Fruit fly (Drosophila melanogaster) whole organism, larva: ENCODE measurements around the gene Vta1.
A peak's percentile ranks its signal among the peaks of the same experiment; 100 is the strongest.

Experiments used
- noc ChIP-seq: fragments of 200-800 bp; sonication (Bioruptor generic); optimal IDR thresholded peaks from 3 replicates; lab custom pipeline; 2019; ENCODE audit warnings: missing biosample characterization, mild to moderate bottlenecking, missing genetic modification characterization, moderate library complexity

Gene Vta1

DNA sequence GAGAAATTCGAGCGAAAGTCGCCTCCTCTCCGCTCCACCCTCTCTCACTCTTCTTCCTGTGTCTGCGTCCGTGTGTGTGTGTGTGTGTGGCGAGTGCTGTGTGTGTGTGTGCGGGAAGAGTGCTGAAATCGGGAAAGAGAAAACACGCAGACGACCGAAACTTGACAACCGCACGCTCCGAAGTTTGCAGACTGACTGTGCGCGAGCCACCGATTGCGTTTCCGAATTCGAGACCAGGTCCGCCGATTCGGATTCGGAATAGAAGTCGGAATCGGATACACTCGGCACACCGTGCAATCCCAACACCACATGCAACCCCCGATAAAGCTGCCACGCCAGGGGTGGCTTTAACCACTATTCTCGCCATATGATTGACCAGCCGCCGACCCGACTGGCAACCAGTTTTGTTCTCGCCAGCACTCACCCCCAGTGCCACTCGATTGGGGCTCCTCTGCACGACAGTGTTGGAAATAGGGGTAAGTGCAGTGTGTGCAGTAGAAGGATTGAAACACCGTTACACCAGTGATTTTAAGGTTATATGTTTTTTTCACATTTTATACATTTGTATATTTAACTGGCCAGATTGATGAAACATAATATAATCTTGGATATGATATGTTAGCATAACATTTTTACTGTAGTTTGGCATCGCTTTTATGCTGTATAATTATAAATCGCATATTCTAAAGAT is 24.4 kb downstream of the Vta1 start, which contains the start of gene CG13928:
Gene CG13928, minus strand, starts transcription at position 202 of the 691 bp plus-strand sequence.
- TF ChIP-seq noc (tag; lab: Kevin White, UChicago), result no peak

DNA sequence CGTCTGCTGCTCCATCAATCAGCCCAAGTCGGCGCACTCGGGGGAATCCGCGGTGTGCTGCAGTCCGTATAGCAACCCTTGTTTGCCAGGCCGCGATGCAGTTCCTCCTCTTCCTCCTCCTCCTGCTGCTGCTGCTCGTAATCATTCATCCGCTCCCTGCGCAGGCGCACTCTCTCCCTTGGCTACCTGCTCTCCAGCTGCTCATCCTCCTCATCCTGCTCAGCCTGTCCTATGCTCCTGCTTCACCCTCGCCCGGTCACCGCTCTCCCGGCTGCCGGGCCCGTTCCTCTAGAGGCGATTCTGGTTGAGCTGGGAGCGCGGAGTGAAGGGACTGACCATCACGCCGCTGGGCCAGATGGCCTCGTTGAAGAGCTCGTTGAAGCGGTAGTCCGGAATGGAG is 25.8 kb downstream of the Vta1 start:
- no peak for TF ChIP-seq noc (tag; lab: Kevin White, UChicago)

DNA sequence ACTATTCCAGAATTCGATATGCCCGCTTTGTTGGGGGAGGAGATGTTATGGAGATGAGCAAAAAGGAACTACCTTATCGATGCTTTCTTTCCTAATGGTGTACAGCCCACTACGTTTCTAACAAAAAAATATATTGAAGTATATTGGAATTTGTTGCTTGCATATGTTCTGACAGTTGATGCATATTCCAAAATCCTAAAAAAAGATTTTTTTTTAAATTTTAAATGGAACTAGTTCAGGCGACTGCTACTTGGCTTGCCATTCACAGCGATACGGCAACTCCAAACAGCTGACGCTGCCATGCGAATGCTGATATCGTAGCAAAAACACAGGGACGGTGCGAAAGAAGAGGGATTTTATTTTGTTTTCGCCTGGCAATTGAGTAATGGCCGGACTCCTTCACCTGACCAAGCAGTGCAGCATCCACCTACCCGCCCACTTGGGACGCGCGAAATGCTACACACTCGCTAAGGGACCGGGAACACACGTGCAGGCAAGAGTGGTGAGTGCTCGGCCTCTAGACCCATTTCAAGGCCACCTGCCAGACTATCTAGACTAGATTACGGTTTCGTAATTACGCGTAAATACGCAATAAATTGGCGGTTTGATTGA is 34.5 kb downstream of the Vta1 start, which contains the start of the genes CG13926, ABCB7 and CG33230:
Gene CG13926, minus strand, starts transcription at position 43 of the 612 bp plus-strand sequence.
Gene ABCB7, plus strand, starts transcription at position 299 of the 612 bp plus-strand sequence.
Gene CG33230, plus strand, starts transcription at position 299 of the 612 bp plus-strand sequence.
- TF ChIP-seq noc (tag; lab: Kevin White, UChicago), result peak; percentile 69

DNA sequence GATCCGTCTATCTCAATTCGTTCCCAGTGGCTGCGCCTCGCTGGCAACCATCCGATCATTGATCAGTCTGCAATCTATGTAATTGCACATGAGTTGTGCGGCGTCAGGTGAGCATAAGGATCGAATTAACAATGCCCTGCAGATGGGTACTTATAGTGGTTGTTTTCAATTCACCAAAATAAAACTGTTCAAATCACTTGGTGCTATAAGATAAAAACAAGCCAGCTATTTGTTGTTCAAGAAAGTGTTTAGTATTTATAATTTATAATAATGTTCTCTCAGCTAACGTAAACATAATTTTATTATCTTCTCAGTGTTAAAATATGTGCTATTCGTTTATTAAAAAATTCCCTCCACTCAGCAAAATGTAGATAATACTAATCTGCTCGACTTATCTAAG is 37.0 kb downstream of the Vta1 start, which contains the start of gene CG12105:
Gene CG12105, minus strand, starts transcription at position 101 of the 400 bp plus-strand sequence.
- TF ChIP-seq noc (tag; lab: Kevin White, UChicago), result no peak

DNA sequence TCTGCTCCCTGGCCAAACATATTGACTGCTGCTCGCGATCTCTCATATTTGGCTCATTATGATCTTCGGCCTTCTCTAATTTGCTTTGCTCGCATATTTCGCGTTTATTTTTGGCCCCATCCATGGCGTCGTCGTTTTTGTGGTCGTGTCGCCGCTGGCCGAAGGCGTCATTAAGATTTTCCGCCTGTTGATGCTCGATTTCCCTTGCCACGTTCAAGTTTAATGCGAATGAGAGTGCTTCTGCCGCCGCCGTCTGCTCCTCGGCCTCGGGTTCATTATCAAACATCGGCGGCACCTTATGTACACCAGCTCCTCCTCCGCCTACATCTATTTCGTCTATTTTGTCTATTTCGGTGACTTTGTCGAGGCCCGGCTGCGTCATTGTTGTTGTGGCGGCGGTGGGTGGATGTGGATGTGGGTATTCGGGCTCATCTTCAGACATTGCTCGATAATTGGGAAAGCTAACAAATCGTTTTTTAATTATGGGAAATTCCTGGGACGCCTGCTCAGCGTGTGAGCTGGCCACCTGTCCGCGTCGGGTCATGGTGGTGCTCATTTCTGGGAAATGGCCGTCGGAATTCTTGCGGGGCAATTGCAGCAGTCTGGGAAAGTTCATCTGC is 38.1 kb downstream of the Vta1 start:
- TF ChIP-seq noc (tag; lab: Kevin White, UChicago), result no peak

DNA sequence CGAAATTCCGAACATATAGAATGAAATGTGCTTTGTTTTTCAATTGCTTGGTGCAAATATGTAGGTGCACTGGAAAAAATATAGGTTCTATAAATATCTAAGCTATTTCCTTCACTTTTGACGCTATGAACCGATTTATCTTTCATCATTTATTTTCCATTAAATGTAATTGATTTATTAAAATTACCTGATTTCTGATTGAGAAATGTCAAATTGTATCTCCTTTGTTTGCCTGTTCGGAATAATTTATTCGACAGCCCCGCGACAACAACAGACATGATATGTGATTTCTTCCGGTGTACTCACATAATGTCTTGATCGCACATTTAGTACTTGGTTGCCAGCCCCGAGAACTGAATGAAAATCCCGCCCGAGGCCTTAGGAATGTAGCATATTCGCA is 43.1 kb downstream of the Vta1 start:
- no peak for TF ChIP-seq noc (tag; lab: Kevin White, UChicago)

DNA sequence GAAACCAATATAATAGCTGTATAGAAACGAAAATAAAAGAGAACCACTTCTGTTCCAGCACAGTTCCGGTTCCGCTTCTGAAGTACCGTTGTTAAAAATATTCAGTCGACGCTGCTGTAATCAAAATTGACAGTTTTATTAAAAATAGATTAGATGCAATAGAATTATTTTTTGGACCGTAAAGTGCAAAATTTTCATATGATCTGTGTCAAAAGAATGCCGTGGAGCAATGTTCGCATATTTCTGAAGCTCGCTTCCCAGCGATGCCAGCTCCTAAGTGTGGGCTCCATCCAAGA is 49.9 kb downstream of the Vta1 start, which contains the start of the genes CG18170 and CG33791:
Gene CG18170, plus strand, starts transcription at position 122 of the 296 bp plus-strand sequence.
Gene CG33791, plus strand, starts transcription at position 122 of the 296 bp plus-strand sequence.
- no peak for TF ChIP-seq noc (tag; lab: Kevin White, UChicago)

DNA sequence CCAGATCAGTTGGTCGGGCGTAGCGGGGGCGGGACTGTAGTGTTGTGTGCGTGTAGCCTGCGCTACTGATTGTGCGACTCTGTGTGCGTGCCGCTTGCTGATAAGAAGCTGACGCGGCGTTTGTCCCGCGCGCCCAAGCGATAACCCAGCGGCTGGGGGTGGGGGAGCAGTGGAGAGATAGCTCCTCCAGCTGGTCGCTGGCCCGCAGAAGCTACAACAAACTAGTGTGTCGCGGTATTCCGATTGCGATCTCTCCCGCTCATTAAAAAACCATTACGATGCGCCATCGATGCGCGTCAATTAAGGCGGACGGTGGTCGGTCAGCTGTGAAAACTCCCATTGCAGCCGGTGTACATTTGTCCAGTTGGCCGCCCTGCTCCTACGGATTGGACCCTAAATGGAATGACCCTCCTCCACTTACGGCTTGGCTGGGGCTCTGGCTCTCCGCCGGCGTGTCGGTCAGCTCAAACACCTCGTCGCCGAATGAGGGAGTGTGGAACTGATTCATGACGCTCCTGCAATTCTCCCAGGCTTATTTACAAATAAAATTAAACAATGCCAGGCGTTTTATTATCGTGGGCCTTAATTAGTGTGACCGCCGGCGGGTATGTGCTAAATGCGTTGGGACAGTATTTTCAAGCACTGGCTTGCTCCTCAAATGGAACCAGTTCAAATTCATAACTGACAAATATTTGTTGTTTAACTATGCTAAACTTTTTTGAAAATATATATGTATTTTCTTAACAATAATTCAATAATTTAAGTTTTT is 50.5 kb downstream of the Vta1 start, which contains the start of gene CG12104:
Gene CG12104, minus strand, starts transcription at position 611 of the 769 bp plus-strand sequence.
- TF ChIP-seq noc (tag; lab: Kevin White, UChicago), result peak; percentile 80
